Fruit fly (Drosophila melanogaster) whole organism, prepupa: Measurements from ENCODE around the gene Ace.
A peak's percentile ranks its signal among the peaks of the same experiment; 100 is the strongest.

ENCODE experiments used
- Blimp-1 ChIP-seq: fragments of 200-800 bp; sonication (Bioruptor generic); optimal IDR thresholded peaks from 3 replicates; lab custom pipeline; 2017; ENCODE audit warnings: missing biosample characterization, missing genetic modification characterization, mild to moderate bottlenecking, moderate library complexity, missing genetic modification reagents
- CG10631 ChIP-seq: fragments of 200-800 bp; sonication (Bioruptor generic); optimal IDR thresholded peaks from 2 replicates; lab custom pipeline; 2016; ENCODE audit warnings: missing biosample characterization, missing genetic modification characterization
- CG10669 ChIP-seq: fragments of 200-800 bp; sonication (Bioruptor generic); optimal IDR thresholded peaks from 3 replicates; lab custom pipeline; 2018; ENCODE audit warnings: missing biosample characterization, mild to moderate bottlenecking, missing genetic modification characterization, moderate library complexity
- CG11294 ChIP-seq: fragments of 200-800 bp; sonication (Bioruptor generic); IDR thresholded peaks from 2 replicates; pipeline ENCODE4 v1.3.6; 2022; ENCODE audit warnings: missing biosample characterization, missing genetic modification characterization
- CG15336 ChIP-seq: fragments of 200-800 bp; sonication (Bioruptor generic); IDR thresholded peaks from 2 replicates; pipeline ENCODE4 v1.3.6; 2022; ENCODE audit warnings: missing biosample characterization, missing genetic modification characterization
- CG16779 ChIP-seq: fragments of 200-800 bp; sonication (Bioruptor generic); optimal IDR thresholded peaks from 3 replicates; lab custom pipeline; 2017; ENCODE audit warnings: missing biosample characterization, mild to moderate bottlenecking, missing genetic modification characterization
- CG3032 ChIP-seq: fragments of 200-800 bp; optimal IDR thresholded peaks from 2 replicates; lab custom pipeline; 2019; ENCODE audit warnings: missing biosample characterization, mild to moderate bottlenecking, missing genetic modification characterization, moderate library complexity
- CG31627 ChIP-seq: fragments of 200-800 bp; sonication (Bioruptor generic); optimal IDR thresholded peaks from 3 replicates; lab custom pipeline; 2016; ENCODE audit warnings: missing biosample characterization, missing genetic modification characterization
- CG32006 ChIP-seq: fragments of 200-800 bp; sonication (Bioruptor generic); optimal IDR thresholded peaks from 3 replicates; lab custom pipeline; 2017; ENCODE audit warnings: missing biosample characterization, mild to moderate bottlenecking, missing genetic modification characterization
- CG3919 ChIP-seq: fragments of 200-800 bp; sonication (Bioruptor generic); optimal IDR thresholded peaks from 3 replicates; lab custom pipeline; 2016; ENCODE audit warnings: missing biosample characterization, missing genetic modification characterization
- CG6276 ChIP-seq: fragments of 200-800 bp; sonication (Bioruptor generic); optimal IDR thresholded peaks from 2 replicates; lab custom pipeline; 2017; ENCODE audit warnings: missing biosample characterization, mild to moderate bottlenecking, missing genetic modification characterization
- CG6792 ChIP-seq: fragments of 200-800 bp; sonication (Bioruptor generic); optimal IDR thresholded peaks from 3 replicates; lab custom pipeline; 2016; ENCODE audit warnings: missing biosample characterization, missing genetic modification characterization
- CG6808 ChIP-seq: fragments of 200-800 bp; sonication (Bioruptor generic); optimal IDR thresholded peaks from 3 replicates; lab custom pipeline; 2017; ENCODE audit warnings: missing biosample characterization, missing genetic modification characterization, mild to moderate bottlenecking, moderate library complexity, missing genetic modification reagents
- CG8119 ChIP-seq: fragments of 200-800 bp; sonication (Bioruptor generic); IDR thresholded peaks from 3 replicates; pipeline ENCODE4 v1.3.6; 2022; ENCODE audit warnings: missing biosample characterization, missing genetic modification characterization
- CG8632 ChIP-seq: fragments of 200-800 bp; sonication (Bioruptor generic); optimal IDR thresholded peaks from 3 replicates; lab custom pipeline; 2016; ENCODE audit warnings: missing biosample characterization, missing genetic modification characterization
- CG9139 ChIP-seq: fragments of 200-800 bp; sonication (Bioruptor generic); optimal IDR thresholded peaks from 3 replicates; lab custom pipeline; 2017; ENCODE audit warnings: missing biosample characterization, mild to moderate bottlenecking, missing genetic modification characterization
- Eip78C ChIP-seq: fragments of 200-800 bp; sonication (Bioruptor generic); peaks from one replicate; lab custom pipeline; 2016; ENCODE audit warnings: missing biosample characterization, missing genetic modification characterization
- Ets21C ChIP-seq: fragments of 200-800 bp; sonication (Bioruptor generic); optimal IDR thresholded peaks from 3 replicates; lab custom pipeline; 2016; ENCODE audit warnings: missing biosample characterization, missing genetic modification characterization
- Ets96B ChIP-seq: fragments of 200-800 bp; optimal IDR thresholded peaks from 2 replicates; lab custom pipeline; 2019; ENCODE audit warnings: missing biosample characterization, mild to moderate bottlenecking, missing genetic modification characterization, moderate library complexity
- Gug ChIP-seq: fragments of 200-800 bp; sonication (Bioruptor generic); IDR thresholded peaks from 2 replicates; pipeline ENCODE4 v1.3.6; 2022; ENCODE audit warnings: missing biosample characterization, missing genetic modification characterization
- Hr38 ChIP-seq: sonication (Bioruptor generic); optimal IDR thresholded peaks from 2 replicates; lab custom pipeline; 2016; ENCODE audit warnings: missing biosample characterization, missing genetic modification characterization
- Hr39 ChIP-seq: fragments of 200-800 bp; sonication (Bioruptor generic); optimal IDR thresholded peaks from 2 replicates; lab custom pipeline; 2016; ENCODE audit warnings: missing biosample characterization, missing genetic modification characterization
- Hr4 ChIP-seq: fragments of 200-800 bp; sonication (Bioruptor generic); optimal IDR thresholded peaks from 3 replicates; lab custom pipeline; 2016; ENCODE audit warnings: missing biosample characterization, missing genetic modification characterization
- Met ChIP-seq: fragments of 200-800 bp; sonication (Bioruptor generic); optimal IDR thresholded peaks from 3 replicates; lab custom pipeline; 2016; ENCODE audit warnings: missing biosample characterization, missing genetic modification characterization
- OdsH ChIP-seq: fragments of 200-800 bp; sonication (Bioruptor generic); optimal IDR thresholded peaks from 3 replicates; lab custom pipeline; 2016; ENCODE audit warnings: missing biosample characterization, missing genetic modification characterization
- Smox ChIP-seq: fragments of 200-800 bp; sonication (Bioruptor generic); optimal IDR thresholded peaks from 3 replicates; lab custom pipeline; 2016; ENCODE audit warnings: missing biosample characterization, missing genetic modification characterization
- Sox102F ChIP-seq: fragments of 200-800 bp; sonication (Bioruptor generic); optimal IDR thresholded peaks from 2 replicates; lab custom pipeline; 2016; ENCODE audit warnings: missing biosample characterization, mild to moderate bottlenecking, missing genetic modification characterization
- Sox14 ChIP-seq: fragments of 200-800 bp; sonication (Bioruptor generic); optimal IDR thresholded peaks from 3 replicates; lab custom pipeline; 2016; ENCODE audit warnings: missing biosample characterization, missing genetic modification characterization
- Sox15 ChIP-seq: fragments of 200-800 bp; sonication (Bioruptor generic); optimal IDR thresholded peaks from 3 replicates; lab custom pipeline; 2016; ENCODE audit warnings: missing biosample characterization, missing genetic modification characterization
- cyc ChIP-seq: fragments of 200-800 bp; sonication (Bioruptor generic); optimal IDR thresholded peaks from 3 replicates; lab custom pipeline; 2016; ENCODE audit warnings: missing biosample characterization, missing genetic modification characterization
- dsx ChIP-seq: fragments of 200-800 bp; optimal IDR thresholded peaks from 3 replicates; lab custom pipeline; 2019; ENCODE audit warnings: missing biosample characterization, mild to moderate bottlenecking, missing genetic modification characterization, moderate library complexity; ENCODE audit not compliant: poor library complexity, severe bottlenecking
- fd59A ChIP-seq: fragments of 200-800 bp; sonication (Bioruptor generic); optimal IDR thresholded peaks from 2 replicates; lab custom pipeline; 2017; ENCODE audit warnings: missing biosample characterization, mild to moderate bottlenecking, missing genetic modification characterization, missing genetic modification reagents
- lz ChIP-seq: fragments of 200-800 bp; sonication (Bioruptor generic); optimal IDR thresholded peaks from 3 replicates; lab custom pipeline; 2016; ENCODE audit warnings: missing biosample characterization, missing genetic modification characterization
- pdm3 ChIP-seq: fragments of 200-800 bp; sonication (Bioruptor generic); optimal IDR thresholded peaks from 3 replicates; lab custom pipeline; 2016; ENCODE audit warnings: missing biosample characterization, missing genetic modification characterization
- vri ChIP-seq: fragments of 200-800 bp; sonication (Bioruptor generic); optimal IDR thresholded peaks from 3 replicates; lab custom pipeline; 2016; ENCODE audit warnings: missing biosample characterization, mild to moderate bottlenecking, missing genetic modification characterization

The Ace gene

dm6 chr3R:13260114-13260673 lies 877 bp upstream of the Ace start, which contains the start of gene CG11686 (continued):
- TF ChIP-seq CG3032 (tag; lab: Kevin White, UChicago) (no peak), Blimp-1 (GFP tag; lab: Kevin White, UChicago) (no peak), Sox15 (no peak), Smox (GFP tag; lab: Kevin White, UChicago) (no peak), Sox14 (GFP tag; lab: Kevin White, UChicago) (peak; percentile 1), OdsH (GFP tag; lab: Kevin White, UChicago) (no peak), Hr39 (GFP tag; lab: Kevin White, UChicago) (no peak), CG6808 (GFP tag; lab: Kevin White, UChicago) (no peak), CG10669 (no peak), pdm3 (GFP tag; lab: Kevin White, UChicago) (no peak), Hr4 (GFP tag; lab: Kevin White, UChicago) (no peak), Eip78C (peak; percentile 71), CG16779 (tag; lab: Kevin White, UChicago) (no peak), Hr38 (GFP tag; lab: Kevin White, UChicago) (no peak)

dm6 chr3R:13257110-13257509 lies 2.2 kb downstream of the Ace start:
- TF ChIP-seq CG15336 (0 out of 2 replicates have a peak, but pooled peaks have one; percentile 8), CG3919 (no peak), Hr39 (GFP tag; lab: Kevin White, UChicago) (no peak), lz (GFP tag; lab: Kevin White, UChicago) (no peak), CG10669 (no peak), Smox (GFP tag; lab: Kevin White, UChicago) (no peak)

dm6 chr3R:13241726-13242125 lies 17.6 kb downstream of the Ace start:
- TF ChIP-seq dsx (GFP tag; lab: Kevin White, UChicago): no peak
- no peak for TF ChIP-seq OdsH (GFP tag; lab: Kevin White, UChicago)
- no peak for TF ChIP-seq CG8119 (GFP tag; lab: Robert Waterston, UW)
- no peak for TF ChIP-seq CG6792 (GFP tag; lab: Kevin White, UChicago)
- no peak for TF ChIP-seq vri (GFP tag; lab: Kevin White, UChicago)
- no peak for TF ChIP-seq Ets96B (tag; lab: Kevin White, UChicago)
- no peak for TF ChIP-seq CG31627
- TF ChIP-seq cyc (GFP tag; lab: Kevin White, UChicago): no peak
- TF ChIP-seq Met (GFP tag; lab: Kevin White, UChicago): no peak
- TF ChIP-seq CG10669: no peak
- TF ChIP-seq Ets21C (GFP tag; lab: Kevin White, UChicago): no peak
- TF ChIP-seq CG6276: no peak
- TF ChIP-seq CG32006 (GFP tag; lab: Kevin White, UChicago): no peak
- no peak for TF ChIP-seq Sox102F (GFP tag; lab: Kevin White, UChicago)
- no peak for TF ChIP-seq Gug
- TF ChIP-seq Sox14 (GFP tag; lab: Kevin White, UChicago): no peak
- TF ChIP-seq CG10631 (GFP tag; lab: Kevin White, UChicago): no peak

- TF ChIP-seq fd59A: no peak
- no peak for TF ChIP-seq lz (GFP tag; lab: Kevin White, UChicago)
- no peak for TF ChIP-seq Eip78C
- TF ChIP-seq CG6808 (GFP tag; lab: Kevin White, UChicago): no peak
- TF ChIP-seq CG8632 (GFP tag; lab: Kevin White, UChicago): no peak
- TF ChIP-seq Ets21C (GFP tag; lab: Kevin White, UChicago): no peak
- no peak for TF ChIP-seq CG9139 (GFP tag; lab: Kevin White, UChicago)
- TF ChIP-seq CG11294: no peak
- TF ChIP-seq Met (GFP tag; lab: Kevin White, UChicago): no peak
Observed at dm6 chr3R:13231184-13231583, 28.1 kb downstream of the Ace start.
